Fruit fly (Drosophila melanogaster): ENCODE measurements around the gene CG46399.

CG46399 gene

dm6 chrX:14882536-14883118 lies 23.6 kb downstream of the CG46399 start, which contains the start of the genes CG45064 and CG45065 (continued):
- TF ChIP-seq nau (GFP tag; optimal IDR thresholded peaks at IDR 0.05) = peak; percentile 75
- no peak for TF ChIP-seq amos (GFP tag; IDR thresholded peaks at IDR 0.05; ENCODE audit: partially characterized antibody)
- TF ChIP-seq Dll (GFP tag; IDR thresholded peaks at IDR 0.05; ENCODE audit: partially characterized antibody) = no peak
- peak; percentile 93 for TF ChIP-seq ATbp (GFP tag; optimal IDR thresholded peaks at IDR 0.05)
- TF ChIP-seq gsb-n (tag; optimal IDR thresholded peaks at IDR 0.05) = peak; percentile 83
- no peak for TF ChIP-seq MESR4 (GFP tag; optimal IDR thresholded peaks at IDR 0.05)
- peak; percentile 69 for TF ChIP-seq Aef1 (GFP tag; IDR thresholded peaks at IDR 0.05)
- TF ChIP-seq CG13775 (GFP tag; optimal IDR thresholded peaks at IDR 0.05) = peak; percentile 57
- peak; percentile 77 for TF ChIP-seq slbo (GFP tag; IDR thresholded peaks at IDR 0.05)
- TF ChIP-seq Max (GFP tag; optimal IDR thresholded peaks at IDR 0.05) = peak; percentile 52
- TF ChIP-seq sim (GFP tag; IDR thresholded peaks at IDR 0.05) = peak; percentile 79
- peak; percentile 51 for TF ChIP-seq CHES-1-like (GFP tag; optimal IDR thresholded peaks at IDR 0.05)
- TF ChIP-seq Mad (GFP tag; optimal IDR thresholded peaks at IDR 0.05) = peak; percentile 8
- TF ChIP-seq CTCF (GFP tag; optimal IDR thresholded peaks at IDR 0.05) = peak; percentile 50
- peak; percentile 41 for TF ChIP-seq ERR (GFP tag; optimal IDR thresholded peaks at IDR 0.05)
- TF ChIP-seq Ravus (GFP tag; IDR thresholded peaks at IDR 0.05) = no peak; the same call in 1 of the 2 replicates
- TF ChIP-seq CG14667 (GFP tag; IDR thresholded peaks at IDR 0.05) = peak; percentile 46; the same call in 1 of the 2 replicates
- peak; percentile 21 for TF ChIP-seq CG31388 (GFP tag; optimal IDR thresholded peaks at IDR 0.05)
- peak; percentile 12 for TF ChIP-seq CG2116 (GFP tag; optimal IDR thresholded peaks at IDR 0.05)
- peak; percentile 83 for TF ChIP-seq ewg (GFP tag; optimal IDR thresholded peaks at IDR 0.05)
- peak; percentile 64 for TF ChIP-seq Optix (GFP tag; IDR thresholded peaks at IDR 0.05)
- TF ChIP-seq CG12744 (GFP tag; optimal IDR thresholded peaks at IDR 0.05) = peak; percentile 54
- TF ChIP-seq CG1832 (GFP tag; optimal IDR thresholded peaks at IDR 0.05) = no peak
- no peak for TF ChIP-seq Tbp (GFP tag; optimal IDR thresholded peaks at IDR 0.05)
- peak; percentile 51 for TF ChIP-seq CG30431 (GFP tag; optimal IDR thresholded peaks at IDR 0.05)
- TF ChIP-seq CG2889 (GFP tag; IDR thresholded peaks at IDR 0.05) = 0 out of 3 replicates have a peak, but pooled peaks have one; percentile 57
- peak; percentile 85 for TF ChIP-seq pnt (GFP tag; optimal IDR thresholded peaks at IDR 0.05)
- TF ChIP-seq gro (GFP tag; optimal IDR thresholded peaks at IDR 0.05) = peak; percentile 35
- TF ChIP-seq ham (GFP tag; IDR thresholded peaks at IDR 0.05) = no peak
- no peak for TF ChIP-seq inv (GFP tag; IDR thresholded peaks at IDR 0.05; ENCODE audit: partially characterized antibody)
- peak; percentile 81; the same call in 2 of the 3 replicates for TF ChIP-seq otp (GFP tag; IDR thresholded peaks at IDR 0.05)
- peak; percentile 85 for TF ChIP-seq lab (GFP tag; optimal IDR thresholded peaks at IDR 0.05)
- TF ChIP-seq corto (GFP tag; optimal IDR thresholded peaks at IDR 0.05) = no peak
- peak; percentile 84 for TF ChIP-seq CG7556 (GFP tag; optimal IDR thresholded peaks at IDR 0.05)
- peak; percentile 37; the same call in 1 of the 2 replicates for TF ChIP-seq CG31224 (GFP tag; IDR thresholded peaks at IDR 0.05)
- peak; percentile 69; the same call in 2 of the 3 replicates for TF ChIP-seq CG11695 (GFP tag; IDR thresholded peaks at IDR 0.05)
- no peak for TF ChIP-seq vnd (GFP tag; IDR thresholded peaks at IDR 0.05; ENCODE audit: partially characterized antibody)
- TF ChIP-seq Pdp1 (GFP tag; optimal IDR thresholded peaks at IDR 0.05) = peak; percentile 72 to 73
- TF ChIP-seq h (optimal IDR thresholded peaks at IDR 0.05) = no peak
- TF ChIP-seq Ada2b (GFP tag; IDR thresholded peaks at IDR 0.05) = peak; percentile 69; the same call in 1 of the 2 replicates
- TF ChIP-seq jing (GFP tag; optimal IDR thresholded peaks at IDR 0.05) = peak; percentile 82
- TF ChIP-seq sqz (GFP tag; optimal IDR thresholded peaks at IDR 0.05) = peak; percentile 71
- TF ChIP-seq CG5180 (GFP tag; optimal IDR thresholded peaks at IDR 0.05) = peak; percentile 78
- no peak for TF ChIP-seq Dip2 (GFP tag; IDR thresholded peaks at IDR 0.05)
- TF ChIP-seq Nf-YA (GFP tag; IDR thresholded peaks at IDR 0.05) = peak; percentile 81
- peak; percentile 94 for TF ChIP-seq CG17359 (tag; optimal IDR thresholded peaks at IDR 0.05)
- TF ChIP-seq lmd (GFP tag; IDR thresholded peaks at IDR 0.05) = peak; percentile 81
- no peak for TF ChIP-seq hth (optimal IDR thresholded peaks at IDR 0.05)
- TF ChIP-seq tx (GFP tag; optimal IDR thresholded peaks at IDR 0.05) = peak; percentile 77
- TF ChIP-seq gem (tag; optimal IDR thresholded peaks at IDR 0.05) = peak; percentile 91
- peak; percentile 13 for TF ChIP-seq CG3838 (GFP tag; optimal IDR thresholded peaks at IDR 0.05)
